Fruit fly (Drosophila melanogaster) whole organism, embryonic: ENCODE results near the gene CG3902.

Experiments
- Abd-B ChIP-seq: fragments of 200-800 bp; sonication (Bioruptor generic); optimal IDR thresholded peaks from 2 replicates; lab custom pipeline; 2018; ENCODE audit warnings: missing biosample characterization, mild to moderate bottlenecking, missing genetic modification characterization, moderate library complexity
- BtbVII ChIP-seq: fragments of 200-800 bp; sonication (Bioruptor generic); optimal IDR thresholded peaks from 3 replicates; lab custom pipeline; 2017; ENCODE audit warnings: missing biosample characterization, mild to moderate bottlenecking, missing genetic modification characterization
- CG10321 ChIP-seq: fragments of 200-800 bp; sonication (Bioruptor generic); IDR thresholded peaks from 2 replicates; pipeline ENCODE4 v1.3.6; 2022; ENCODE audit warnings: missing biosample characterization, missing genetic modification characterization
- CG11456 ChIP-seq: fragments of 200-800 bp; sonication (Bioruptor generic); IDR thresholded peaks from 3 replicates; pipeline ENCODE4 v1.3.6; 2022; ENCODE audit warnings: missing biosample characterization, missing genetic modification characterization
- CG11696 ChIP-seq: fragments of 200-800 bp; sonication (Bioruptor generic); IDR thresholded peaks from 2 replicates; pipeline ENCODE4 v1.3.6; 2022; ENCODE audit warnings: missing biosample characterization, missing genetic modification characterization
- CG12236 ChIP-seq: fragments of 200-800 bp; sonication (Bioruptor generic); optimal IDR thresholded peaks from 2 replicates; lab custom pipeline; 2016; ENCODE audit warnings: missing biosample characterization, missing genetic modification characterization
- CG12659 ChIP-seq: fragments of 200-800 bp; sonication (Bioruptor generic); optimal IDR thresholded peaks from 3 replicates; lab custom pipeline; 2017; ENCODE audit warnings: mild to moderate bottlenecking, missing biosample characterization, missing genetic modification reagents, missing genetic modification characterization
- CG12744 ChIP-seq: fragments of 200-800 bp; sonication (Bioruptor generic); optimal IDR thresholded peaks from 2 replicates; lab custom pipeline; 2016; ENCODE audit warnings: missing biosample characterization, missing genetic modification characterization
- CG14014 ChIP-seq: fragments of 200-800 bp; sonication (Bioruptor generic); IDR thresholded peaks from 2 replicates; pipeline ENCODE4 v1.3.6; 2022; ENCODE audit warnings: missing biosample characterization, missing genetic modification characterization
- CG1529 ChIP-seq: fragments of 200-800 bp; sonication (Bioruptor generic); optimal IDR thresholded peaks from 3 replicates; lab custom pipeline; 2018; ENCODE audit warnings: missing biosample characterization, missing genetic modification characterization
- CG1647 ChIP-seq: fragments of 200-800 bp; sonication (Bioruptor generic); optimal IDR thresholded peaks from 3 replicates; lab custom pipeline; 2016; ENCODE audit warnings: missing biosample characterization, missing genetic modification characterization
- CG17359 ChIP-seq: fragments of 200-800 bp; sonication (Bioruptor generic); optimal IDR thresholded peaks from 3 replicates; lab custom pipeline; 2018; ENCODE audit warnings: missing biosample characterization, mild to moderate bottlenecking, missing genetic modification characterization, moderate library complexity
- CG1832 ChIP-seq: fragments of 200-800 bp; sonication (Bioruptor generic); optimal IDR thresholded peaks from 2 replicates; lab custom pipeline; 2017; ENCODE audit warnings: missing biosample characterization, mild to moderate bottlenecking, missing genetic modification characterization, inconsistent platforms
- CG2129 ChIP-seq: fragments of 200-800 bp; sonication (Bioruptor generic); IDR thresholded peaks from 2 replicates; pipeline ENCODE4 v1.3.6; 2022; ENCODE audit warnings: missing biosample characterization, missing genetic modification characterization; ENCODE audit not compliant: partially characterized antibody
- CG2712 ChIP-seq: fragments of 200-800 bp; optimal IDR thresholded peaks from 3 replicates; lab custom pipeline; 2019; ENCODE audit warnings: missing biosample characterization, mild to moderate bottlenecking, missing genetic modification characterization, moderate library complexity
- CG33557 ChIP-seq: fragments of 200-800 bp; sonication (Bioruptor generic); optimal IDR thresholded peaks from 2 replicates; lab custom pipeline; 2019; ENCODE audit warnings: missing biosample characterization, mild to moderate bottlenecking, missing genetic modification characterization, moderate library complexity
- CG34224 ChIP-seq: fragments of 200-800 bp; sonication (Bioruptor generic); IDR thresholded peaks from 3 replicates; pipeline ENCODE4 v1.3.6; 2022; ENCODE audit warnings: missing biosample characterization, missing genetic modification characterization; ENCODE audit not compliant: partially characterized antibody
- CG3995 ChIP-seq: fragments of 200-800 bp; sonication (Bioruptor generic); optimal IDR thresholded peaks from 3 replicates; lab custom pipeline; 2016; ENCODE audit warnings: missing biosample characterization, missing genetic modification characterization
- CG43689 ChIP-seq: fragments of 200-800 bp; sonication (Bioruptor generic); IDR thresholded peaks from 2 replicates; pipeline ENCODE4 v1.3.6; 2022; ENCODE audit warnings: missing biosample characterization, missing genetic modification characterization
- CG4424 ChIP-seq: fragments of 200-800 bp; sonication (Bioruptor generic); optimal IDR thresholded peaks from 3 replicates; lab custom pipeline; 2016; ENCODE audit warnings: missing biosample characterization, missing genetic modification characterization
- CG7786 ChIP-seq: fragments of 200-800 bp; sonication (Bioruptor generic); optimal IDR thresholded peaks from 2 replicates; lab custom pipeline; 2016; ENCODE audit warnings: missing biosample characterization, missing genetic modification characterization
- CG7839 ChIP-seq: fragments of 200-800 bp; sonication (Bioruptor generic); optimal IDR thresholded peaks from 3 replicates; lab custom pipeline; 2018; ENCODE audit warnings: missing biosample characterization, mild to moderate bottlenecking, missing genetic modification characterization, moderate library complexity
- CG7928 ChIP-seq: fragments of 200-800 bp; sonication (Bioruptor generic); optimal IDR thresholded peaks from 2 replicates; lab custom pipeline; 2017; ENCODE audit warnings: missing biosample characterization, mild to moderate bottlenecking, missing genetic modification characterization
- CG9437 ChIP-seq: fragments of 200-800 bp; sonication (Bioruptor generic); optimal IDR thresholded peaks from 2 replicates; lab custom pipeline; 2018; ENCODE audit warnings: missing biosample characterization, mild to moderate bottlenecking, missing genetic modification characterization
- CG9727 ChIP-seq: fragments of 200-800 bp; sonication (Bioruptor generic); optimal IDR thresholded peaks from 3 replicates; lab custom pipeline; 2017; ENCODE audit warnings: missing biosample characterization, mild to moderate bottlenecking, missing genetic modification characterization
- CkIIα-i1 ChIP-seq: fragments of 200-800 bp; sonication (Bioruptor generic); IDR thresholded peaks from 2 replicates; pipeline ENCODE4 v1.3.6; 2022; ENCODE audit warnings: missing biosample characterization, missing genetic modification characterization
- Lhr ChIP-seq: fragments of 200-800 bp; sonication (Bioruptor generic); optimal IDR thresholded peaks from 3 replicates; lab custom pipeline; 2017; ENCODE audit warnings: mild to moderate bottlenecking, missing biosample characterization, missing genetic modification reagents, missing genetic modification characterization
- Lpt ChIP-seq: fragments of >200 bp; optimal IDR thresholded peaks from 2 replicates; lab custom pipeline; 2018; ENCODE audit warnings: missing biosample characterization, missing genetic modification characterization
- Oaz ChIP-seq: fragments of 200-800 bp; sonication (Bioruptor generic); IDR thresholded peaks from 2 replicates; pipeline ENCODE4 v1.3.6; 2022; ENCODE audit warnings: missing biosample characterization, missing genetic modification characterization
- Ravus ChIP-seq: fragments of 200-800 bp; sonication (Bioruptor generic); IDR thresholded peaks from 2 replicates; pipeline ENCODE4 v1.3.6; 2022; ENCODE audit warnings: missing biosample characterization, missing genetic modification characterization
- Ssrp ChIP-seq: fragments of 200-800 bp; sonication (Bioruptor generic); optimal IDR thresholded peaks from 2 replicates; lab custom pipeline; 2018; ENCODE audit warnings: missing biosample characterization, mild to moderate bottlenecking, missing genetic modification characterization, moderate library complexity
- TFAM ChIP-seq: fragments of 200-800 bp; sonication (Bioruptor generic); optimal IDR thresholded peaks from 2 replicates; lab custom pipeline; 2017; ENCODE audit warnings: missing biosample characterization, missing genetic modification characterization, inconsistent platforms
- Xrp1 ChIP-seq: fragments of 200-800 bp; sonication (Bioruptor generic); IDR thresholded peaks from 2 replicates; pipeline ENCODE4 v1.3.6; 2022; ENCODE audit warnings: missing biosample characterization, missing genetic modification characterization
- abd-A ChIP-seq: fragments of 200-800 bp; sonication (Bioruptor generic); optimal IDR thresholded peaks from 3 replicates; lab custom pipeline; 2019; ENCODE audit warnings: missing biosample characterization, mild to moderate bottlenecking, missing genetic modification characterization, moderate library complexity
- ase ChIP-seq: fragments of 200-800 bp; sonication (Bioruptor generic); IDR thresholded peaks from 3 replicates; pipeline ENCODE4 v1.3.6; 2022; ENCODE audit warnings: missing biosample characterization, missing genetic modification characterization
- btn ChIP-seq: fragments of 200-800 bp; sonication (Bioruptor generic); optimal IDR thresholded peaks from 2 replicates; lab custom pipeline; 2016; ENCODE audit warnings: missing biosample characterization, missing genetic modification characterization
- croc ChIP-seq: fragments of 200-800 bp; sonication (Bioruptor generic); conservative IDR thresholded peaks from 3 replicates; pipeline ENCODE4 v1.3.6; 2022; ENCODE audit warnings: missing biosample characterization, missing genetic modification characterization
- fru ChIP-seq: fragments of >200 bp; optimal IDR thresholded peaks from 2 replicates; lab custom pipeline; 2017
- hb ChIP-seq: fragments of 200-800 bp; sonication (Bioruptor generic); IDR thresholded peaks from 3 replicates; pipeline ENCODE4 v1.3.6; 2022; ENCODE audit warnings: missing biosample characterization, missing genetic modification characterization; ENCODE audit not compliant: partially characterized antibody
- knrl ChIP-seq: fragments of 200-800 bp; sonication (Bioruptor generic); IDR thresholded peaks from 3 replicates; pipeline ENCODE4 v1.3.6; 2022; ENCODE audit warnings: missing biosample characterization, missing genetic modification characterization; ENCODE audit not compliant: partially characterized antibody
- lilli ChIP-seq: fragments of 200-800 bp; sonication (Bioruptor generic); optimal IDR thresholded peaks from 3 replicates; lab custom pipeline; 2016; ENCODE audit warnings: missing biosample characterization, missing genetic modification characterization
- org-1 ChIP-seq: fragments of 200-800 bp; sonication (Bioruptor generic); optimal IDR thresholded peaks from 2 replicates; lab custom pipeline; 2017; ENCODE audit warnings: missing biosample characterization, missing genetic modification characterization
- rib ChIP-seq: fragments of 200-800 bp; sonication (Bioruptor generic); IDR thresholded peaks from 2 replicates; pipeline ENCODE4 v1.3.6; 2022; ENCODE audit warnings: missing biosample characterization, missing genetic modification characterization
- scrt ChIP-seq: fragments of 200-800 bp; sonication (Bioruptor generic); optimal IDR thresholded peaks from 2 replicates; lab custom pipeline; 2018; ENCODE audit warnings: missing biosample characterization, mild to moderate bottlenecking, missing genetic modification characterization, moderate library complexity
- sens ChIP-seq: fragments of 200-800 bp; sonication (Bioruptor generic); peaks from one replicate; lab custom pipeline; 2016; ENCODE audit warnings: missing biosample characterization, missing genetic modification characterization
- sr ChIP-seq: fragments of 200-800 bp; sonication (Bioruptor generic); IDR thresholded peaks from 3 replicates; pipeline ENCODE4 v1.3.6; 2022; ENCODE audit warnings: missing biosample characterization, missing genetic modification characterization
- tap ChIP-seq: fragments of 200-800 bp; optimal IDR thresholded peaks from 3 replicates; lab custom pipeline; 2019; ENCODE audit warnings: missing biosample characterization, mild to moderate bottlenecking, missing genetic modification characterization, moderate library complexity
- tgo ChIP-seq: fragments of 200-800 bp; sonication (Bioruptor generic); IDR thresholded peaks from 3 replicates; pipeline ENCODE4 v1.3.6; 2022; ENCODE audit warnings: missing biosample characterization, missing genetic modification characterization
- trem ChIP-seq: fragments of 200-800 bp; optimal IDR thresholded peaks from 3 replicates; lab custom pipeline; 2019; ENCODE audit warnings: missing biosample characterization, mild to moderate bottlenecking, missing genetic modification characterization, moderate library complexity
- wdn ChIP-seq: fragments of 200-800 bp; sonication (Bioruptor generic); IDR thresholded peaks from 2 replicates; pipeline ENCODE4 v1.3.6; 2022; ENCODE audit warnings: missing biosample characterization, missing genetic modification characterization

CG3902 gene

DNA sequence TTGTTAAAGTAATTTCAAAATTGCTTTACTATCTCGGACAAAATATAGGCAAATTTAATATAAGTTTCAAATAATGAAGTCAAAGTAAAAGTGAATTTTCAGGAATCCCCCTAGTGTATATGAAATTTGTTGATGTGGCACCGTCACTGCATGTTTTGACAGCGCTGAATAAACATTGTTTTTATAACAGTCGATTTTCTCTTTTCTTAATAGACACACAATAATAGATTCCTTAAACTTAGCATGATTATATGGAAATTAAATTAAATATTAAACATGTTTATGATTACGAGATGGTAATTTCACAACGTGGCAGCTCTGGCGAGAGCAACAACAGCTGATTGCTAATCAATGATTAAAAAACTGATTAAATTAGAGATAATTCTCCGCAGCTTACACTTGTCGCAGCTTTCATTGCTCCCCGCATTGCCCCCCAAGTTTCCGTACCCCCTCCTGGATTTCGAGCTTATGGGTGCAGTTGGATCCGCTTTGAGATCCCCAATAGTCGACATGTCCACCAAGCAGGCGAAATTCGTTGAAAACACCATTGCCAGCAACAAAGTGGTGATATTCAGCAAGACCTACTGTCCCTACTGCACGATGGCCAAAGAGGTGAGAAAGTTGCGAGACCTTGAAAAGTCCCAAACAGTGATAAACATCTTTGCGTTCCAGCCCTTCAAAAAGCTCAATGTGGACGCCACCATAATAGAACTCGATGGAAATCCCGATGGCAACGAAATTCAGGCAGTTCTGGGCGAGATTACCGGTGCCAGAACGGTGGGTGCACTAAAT lies 28.9 kb downstream of the CG3902 start, which contains the start of gene Grx1 (continued):
- TF ChIP-seq Lpt (GFP tag; lab: Kevin White, UChicago) (no peak), CG1529 (GFP tag; lab: Kevin White, UChicago) (peak; percentile 50), knrl (no peak), CG1832 (GFP tag; lab: Kevin White, UChicago) (no peak), Oaz (GFP tag; lab: Robert Waterston, UW) (no peak), CG12744 (GFP tag; lab: Kevin White, UChicago) (no peak), CG7786 (peak; percentile 40), fru (lab: Kevin White, UChicago) (no peak), CG43689 (GFP tag; lab: Robert Waterston, UW) (no peak), croc (no peak), lilli (GFP tag; lab: Kevin White, UChicago) (peak; percentile 80), tgo (GFP tag; lab: Robert Waterston, UW) (peak; percentile 26; the same call in 1 of the 3 replicates), CG12236 (GFP tag; lab: Kevin White, UChicago) (no peak), Ravus (GFP tag; lab: Robert Waterston, UW) (no peak), sr (GFP tag; lab: Robert Waterston, UW) (no peak), Lhr (GFP tag; lab: Kevin White, UChicago) (peak; percentile 15), sens (peak; percentile 95), CG1647 (peak; percentile 34), CG11456 (GFP tag; lab: Robert Waterston, UW) (0 out of 3 replicates have a peak, but pooled peaks have one; percentile 8), CG34224 (GFP tag; lab: Robert Waterston, UW) (peak; percentile 7; the same call in 1 of the 3 replicates), CG33557 (GFP tag; lab: Kevin White, UChicago) (peak; percentile 17), CkIIα-i1 (GFP tag; lab: Robert Waterston, UW) (no peak), CG17359 (tag; lab: Kevin White, UChicago) (peak; percentile 8), Ssrp (peak; percentile 40), Xrp1 (GFP tag; lab: Robert Waterston, UW) (peak; percentile 57), CG11696 (no peak), CG12659 (peak; percentile 73), CG7839 (tag; lab: Kevin White, UChicago) (peak; percentile 53), rib (GFP tag; lab: Robert Waterston, UW) (no peak), CG9727 (GFP tag; lab: Kevin White, UChicago) (peak; percentile 49), CG2129 (no peak), TFAM (no peak), CG14014 (no peak), CG7928 (GFP tag; lab: Kevin White, UChicago) (peak; percentile 40), hb (no peak), trem (tag; lab: Kevin White, UChicago) (peak; percentile 59), CG3995 (GFP tag; lab: Kevin White, UChicago) (peak; percentile 33), tap (tag; lab: Kevin White, UChicago) (peak; percentile 61), BtbVII (peak; percentile 67), org-1 (GFP tag; lab: Kevin White, UChicago) (no peak), CG10321 (GFP tag; lab: Robert Waterston, UW) (no peak), ase (GFP tag; lab: Robert Waterston, UW) (0 out of 3 replicates have a peak, but pooled peaks have one; percentile 23), CG2712 (peak; percentile 76), scrt (GFP tag; lab: Kevin White, UChicago) (peak; percentile 65), abd-A (tag; lab: Kevin White, UChicago) (no peak), Abd-B (GFP tag; lab: Kevin White, UChicago) (no peak), wdn (no peak), CG4424 (GFP tag; lab: Kevin White, UChicago) (peak; percentile 69), btn (no peak), CG9437 (peak; percentile 37)
